Worm (Caenorhabditis elegans) whole organism, L2 larva: ENCODE results near the gene mif-2.

ENCODE experiments used
- C34F6.9 ChIP-seq: fragments of 150-350 bp; optimal IDR thresholded peaks from 2 replicates; lab custom pipeline; 2014; ENCODE audit warnings: missing biosample characterization, missing genetic modification characterization
- F13H6.1 ChIP-seq: sonication (generic microtip); optimal IDR thresholded peaks from 2 replicates; lab custom pipeline; 2016; ENCODE audit warnings: missing genetic modification characterization, missing compliant biosample characterization
- R02D3.7 ChIP-seq: fragments of 150-350 bp; optimal IDR thresholded peaks from 2 replicates; lab custom pipeline; 2014; ENCODE audit warnings: missing biosample characterization, missing genetic modification characterization
- Y55F3AM.14 ChIP-seq: fragments of 200-800 bp; sonication (Bioruptor generic); optimal IDR thresholded peaks from 2 replicates; lab custom pipeline; 2018; ENCODE audit warnings: mild to moderate bottlenecking, missing genetic modification characterization, missing compliant biosample characterization
- ZK546.5 ChIP-seq: sonication (generic microtip); optimal IDR thresholded peaks from 2 replicates; lab custom pipeline; 2017; ENCODE audit warnings: missing biosample characterization, missing genetic modification characterization
- alr-1 ChIP-seq: fragments of 150-350 bp; optimal IDR thresholded peaks from 2 replicates; lab custom pipeline; 2014; ENCODE audit warnings: missing biosample characterization, missing genetic modification characterization
- aly-2 ChIP-seq: fragments of 150-350 bp; optimal IDR thresholded peaks from 2 replicates; lab custom pipeline; 2014; ENCODE audit warnings: missing biosample characterization, missing genetic modification characterization
- ama-1 ChIP-seq: fragments of 150-350 bp; optimal IDR thresholded peaks from 2 replicates; lab custom pipeline; 2018; ENCODE audit warnings: inconsistent platforms
- blmp-1 ChIP-seq: sonication (generic microtip); optimal IDR thresholded peaks from 2 replicates; lab custom pipeline; 2017; ENCODE audit warnings: missing genetic modification characterization, mild to moderate bottlenecking, missing compliant biosample characterization, antibody characterized with exemption, moderate library complexity; ENCODE audit not compliant: insufficient read depth
- ceh-16 ChIP-seq: fragments of 150-350 bp; optimal IDR thresholded peaks from 2 replicates; lab custom pipeline; 2014; ENCODE audit warnings: missing biosample characterization, missing genetic modification characterization
- ceh-82 ChIP-seq: fragments of 150-350 bp; optimal IDR thresholded peaks from 2 replicates; lab custom pipeline; 2014; ENCODE audit warnings: missing biosample characterization, missing genetic modification characterization
- crh-2 ChIP-seq: sonication (generic microtip); optimal IDR thresholded peaks from 2 replicates; lab custom pipeline; 2017; ENCODE audit warnings: missing biosample characterization, missing genetic modification characterization
- dmd-4 ChIP-seq: sonication (generic microtip); optimal IDR thresholded peaks from 2 replicates; lab custom pipeline; 2017; ENCODE audit warnings: missing biosample characterization, missing genetic modification characterization
- egl-27 ChIP-seq: sonication (generic microtip); optimal IDR thresholded peaks from 3 replicates; lab custom pipeline; 2017; ENCODE audit warnings: missing biosample characterization, missing genetic modification reagents, missing genetic modification characterization
- elt-1 ChIP-seq: fragments of 150-350 bp; optimal IDR thresholded peaks from 2 replicates; lab custom pipeline; 2014; ENCODE audit warnings: missing biosample characterization, missing genetic modification characterization
- elt-3 ChIP-seq: sonication (generic microtip); optimal IDR thresholded peaks from 2 replicates; lab custom pipeline; 2017; ENCODE audit warnings: missing biosample characterization, missing genetic modification characterization
- fos-1 ChIP-seq: fragments of 150-350 bp; optimal IDR thresholded peaks from 2 replicates; lab custom pipeline; 2014; ENCODE audit warnings: missing biosample characterization, missing genetic modification characterization
- gmeb-1 ChIP-seq: fragments of 150-350 bp; optimal IDR thresholded peaks from 2 replicates; lab custom pipeline; 2014; ENCODE audit warnings: missing biosample characterization, missing genetic modification characterization
- lin-11 ChIP-seq: fragments of 150-350 bp; sonication (generic microtip); optimal IDR thresholded peaks from 2 replicates; lab custom pipeline; 2014; ENCODE audit warnings: missing biosample characterization, missing genetic modification characterization, inconsistent platforms, mixed read lengths
- lin-13 ChIP-seq: fragments of 150-350 bp; optimal IDR thresholded peaks from 2 replicates; lab custom pipeline; 2014; ENCODE audit warnings: missing biosample characterization, missing genetic modification reagents, missing genetic modification characterization
- lin-39 ChIP-seq: fragments of 150-350 bp; optimal IDR thresholded peaks from 2 replicates; lab custom pipeline; 2014; ENCODE audit warnings: missing biosample characterization, missing genetic modification reagents, missing genetic modification characterization
- lsy-2 ChIP-seq, 2 experiments: fragments of 150-350 bp in 1 of 2; sonication (generic microtip) in 1 of 2; optimal IDR thresholded peaks; 2 replicates each; lab custom pipeline; 2014 to 2017; ENCODE audit warnings: missing biosample characterization in 2 of 2, missing genetic modification characterization in 2 of 2
- mab-5 ChIP-seq: fragments of 150-350 bp; optimal IDR thresholded peaks from 2 replicates; lab custom pipeline; 2014; ENCODE audit warnings: missing biosample characterization, missing genetic modification characterization
- mbf-1 ChIP-seq: sonication (generic microtip); optimal IDR thresholded peaks from 2 replicates; lab custom pipeline; 2017; ENCODE audit warnings: missing biosample characterization, missing genetic modification characterization
- mdl-1 ChIP-seq, 2 experiments: fragments of 150-350 bp in 1 of 2; sonication (generic microtip) in 1 of 2; optimal IDR thresholded peaks; 2 replicates each; lab custom pipeline; 2017; ENCODE audit warnings: missing biosample characterization in 2 of 2, missing genetic modification characterization in 2 of 2
- nhr-10 ChIP-seq: sonication (generic microtip); optimal IDR thresholded peaks from 2 replicates; lab custom pipeline; 2017; ENCODE audit warnings: missing biosample characterization, missing genetic modification characterization
- nhr-11 ChIP-seq: fragments of 150-350 bp; optimal IDR thresholded peaks from 2 replicates; lab custom pipeline; 2014; ENCODE audit warnings: missing biosample characterization, missing genetic modification characterization
- nhr-12 ChIP-seq: fragments of 150-350 bp; optimal IDR thresholded peaks from 2 replicates; lab custom pipeline; 2014; ENCODE audit warnings: missing biosample characterization, missing genetic modification characterization
- nhr-129 ChIP-seq: fragments of 150-350 bp; optimal IDR thresholded peaks from 2 replicates; lab custom pipeline; 2014; ENCODE audit warnings: missing biosample characterization, missing genetic modification characterization
- nhr-21 ChIP-seq: fragments of 150-350 bp; optimal IDR thresholded peaks from 2 replicates; lab custom pipeline; 2014; ENCODE audit warnings: missing biosample characterization, missing genetic modification characterization
- nhr-23 ChIP-seq: fragments of 150-350 bp; optimal IDR thresholded peaks from 2 replicates; lab custom pipeline; 2014; ENCODE audit warnings: missing biosample characterization, missing genetic modification reagents, missing genetic modification characterization
- nhr-237 ChIP-seq: fragments of 150-350 bp; optimal IDR thresholded peaks from 2 replicates; lab custom pipeline; 2014; ENCODE audit warnings: missing biosample characterization, missing genetic modification characterization
- nhr-25 ChIP-seq: fragments of 150-350 bp; sonication (generic microtip); optimal IDR thresholded peaks from 3 replicates; lab custom pipeline; 2014; ENCODE audit warnings: missing biosample characterization, missing genetic modification characterization
- nhr-6 ChIP-seq: fragments of 150-350 bp; optimal IDR thresholded peaks from 2 replicates; lab custom pipeline; 2014; ENCODE audit warnings: missing biosample characterization, missing genetic modification characterization
- nhr-77 ChIP-seq: fragments of 150-350 bp; optimal IDR thresholded peaks from 2 replicates; lab custom pipeline; 2014; ENCODE audit warnings: missing biosample characterization, missing genetic modification characterization
- peb-1 ChIP-seq: fragments of 150-350 bp; optimal IDR thresholded peaks from 2 replicates; lab custom pipeline; 2014; ENCODE audit warnings: missing biosample characterization, missing genetic modification characterization
- sem-4 ChIP-seq: fragments of 150-350 bp; optimal IDR thresholded peaks from 2 replicates; lab custom pipeline; 2014; ENCODE audit warnings: missing biosample characterization, missing genetic modification reagents, missing genetic modification characterization
- skn-1 ChIP-seq: sonication (generic microtip); optimal IDR thresholded peaks from 2 replicates; lab custom pipeline; 2017; ENCODE audit warnings: missing biosample characterization, missing genetic modification characterization
- sma-3 ChIP-seq: sonication (generic microtip); optimal IDR thresholded peaks from 2 replicates; lab custom pipeline; 2016; ENCODE audit warnings: missing genetic modification reagents, missing genetic modification characterization, missing compliant biosample characterization
- sma-9 ChIP-seq, 2 experiments: fragments of 150-350 bp in 1 of 2; sonication (generic microtip) in 1 of 2; optimal IDR thresholded peaks; 2 replicates each; lab custom pipeline; 2014 to 2016; ENCODE audit warnings: missing genetic modification characterization in 2 of 2, mild to moderate bottlenecking in 1 of 2, missing biosample characterization in 1 of 2, missing compliant biosample characterization in 1 of 2, missing genetic modification reagents in 1 of 2, moderate library complexity in 1 of 2
- snpc-4 ChIP-seq: fragments of 150-350 bp; optimal IDR thresholded peaks from 2 replicates; lab custom pipeline; 2014; ENCODE audit warnings: missing biosample characterization, missing genetic modification characterization
- unc-39 ChIP-seq: fragments of 150-350 bp; optimal IDR thresholded peaks from 2 replicates; lab custom pipeline; 2014; ENCODE audit warnings: missing biosample characterization, missing genetic modification characterization
- unc-55 ChIP-seq: fragments of 150-350 bp; sonication (generic microtip); optimal IDR thresholded peaks from 3 replicates; lab custom pipeline; 2014; ENCODE audit warnings: missing biosample characterization, missing genetic modification reagents, missing genetic modification characterization
- unc-62 ChIP-seq: fragments of 150-350 bp; optimal IDR thresholded peaks from 2 replicates; lab custom pipeline; 2014; ENCODE audit warnings: missing biosample characterization, missing genetic modification reagents, missing genetic modification characterization
- zag-1 ChIP-seq: fragments of 150-350 bp; optimal IDR thresholded peaks from 2 replicates; lab custom pipeline; 2014; ENCODE audit warnings: missing biosample characterization, missing genetic modification characterization
- ztf-1 ChIP-seq: fragments of 200-800 bp; sonication (Bioruptor generic); conservative IDR thresholded peaks from 2 replicates; pipeline ENCODE4 v1.3.6; 2022; ENCODE audit warnings: missing genetic modification characterization, missing compliant biosample characterization
- ztf-11 ChIP-seq: sonication (generic microtip); optimal IDR thresholded peaks from 2 replicates; lab custom pipeline; 2017; ENCODE audit warnings: missing biosample characterization, missing genetic modification characterization
- ztf-4 ChIP-seq: fragments of 150-350 bp; optimal IDR thresholded peaks from 2 replicates; lab custom pipeline; 2014; ENCODE audit warnings: missing biosample characterization, missing genetic modification characterization

Gene mif-2

ce11 chrV:11993706-11994345 is 15.6 kb upstream of the mif-2 start, which contains the start of the genes cyl-1 and C52E4.7:
TSS of gene cyl-1 (minus strand) at chrV:11993723.
TSS of gene C52E4.7 (plus strand) at chrV:11994295.
- TF ChIP-seq sma-9 (GFP tag; optimal IDR thresholded peaks at IDR 0.05; lab: Kevin White, UChicago), result peak; percentile 34
- TF ChIP-seq sma-9 (tag; optimal IDR thresholded peaks at IDR 0.05; lab: Kevin White, UChicago), result no peak
- TF ChIP-seq snpc-4, result peak; percentile 75
- no peak for TF ChIP-seq peb-1 (tag; lab: Kevin White, UChicago)
- peak in 1 of 2 experiments; percentile 73 for TF ChIP-seq lsy-2 (tag; optimal IDR thresholded peaks at IDR 0.05; lab: Kevin White, UChicago)
- no peak for TF ChIP-seq skn-1 (tag; lab: Kevin White, UChicago)
- TF ChIP-seq dmd-4, result no peak
- no peak for TF ChIP-seq nhr-23
- TF ChIP-seq nhr-10 (tag; lab: Kevin White, UChicago), result no peak
- TF ChIP-seq nhr-237 (tag; lab: Kevin White, UChicago), result no peak
- no peak for TF ChIP-seq egl-27 (tag; lab: Kevin White, UChicago)
- TF ChIP-seq sma-3 (GFP tag; lab: Kevin White, UChicago), result no peak
- peak; percentile 56 for TF ChIP-seq nhr-129
- TF ChIP-seq nhr-25 (tag; lab: Kevin White, UChicago), result no peak
- no peak for TF ChIP-seq unc-39 (tag; lab: Kevin White, UChicago)
- TF ChIP-seq unc-55 (GFP tag; lab: Kevin White, UChicago), result peak; percentile 65
- TF ChIP-seq mdl-1 (tag; optimal IDR thresholded peaks at IDR 0.05; lab: Kevin White, UChicago), result no peak
- peak; percentile 88 for TF ChIP-seq C34F6.9
- no peak for TF ChIP-seq zag-1 (tag; lab: Kevin White, UChicago)
- TF ChIP-seq mab-5 (tag; lab: Kevin White, UChicago), result no peak
- no peak for TF ChIP-seq ztf-1 (GFP tag; lab: Robert Waterston, UW)
- TF ChIP-seq blmp-1 (tag; lab: Kevin White, UChicago), result no peak
- TF ChIP-seq ztf-4 (tag; lab: Kevin White, UChicago), result no peak
- no peak for TF ChIP-seq unc-62
- no peak for TF ChIP-seq nhr-12 (tag; lab: Kevin White, UChicago)
- peak; percentile 38 for TF ChIP-seq gmeb-1 (tag; lab: Kevin White, UChicago)
- TF ChIP-seq elt-3 (tag; lab: Kevin White, UChicago), result no peak
- TF ChIP-seq sem-4 (tag; lab: Kevin White, UChicago), result no peak
- TF ChIP-seq ZK546.5 (tag; lab: Kevin White, UChicago), result no peak
- TF ChIP-seq aly-2 (tag; lab: Kevin White, UChicago), result no peak
- TF ChIP-seq nhr-77 (tag; lab: Kevin White, UChicago), result no peak
- TF ChIP-seq nhr-11 (tag; lab: Kevin White, UChicago), result no peak
- TF ChIP-seq ztf-11 (tag; lab: Kevin White, UChicago), result no peak
- TF ChIP-seq lin-11 (tag; lab: Kevin White, UChicago), result peak; percentile 1
- peak; percentile 39 for TF ChIP-seq fos-1 (tag; lab: Kevin White, UChicago)
- TF ChIP-seq lin-39 (tag; lab: Kevin White, UChicago), result no peak
- no peak for TF ChIP-seq mbf-1 (tag; lab: Kevin White, UChicago)
- TF ChIP-seq Y55F3AM.14 (GFP tag; lab: Kevin White, UChicago), result no peak
- TF ChIP-seq ama-1 (lab: Kevin White, UChicago), result peak; percentile 16
- peak; percentile 45 for TF ChIP-seq lin-13 (GFP tag; lab: Kevin White, UChicago)
- no peak for TF ChIP-seq alr-1 (tag; lab: Kevin White, UChicago)
- TF ChIP-seq elt-1 (tag; lab: Kevin White, UChicago), result no peak
- TF ChIP-seq crh-2 (tag; lab: Kevin White, UChicago), result peak; percentile 70
- no peak for TF ChIP-seq ceh-16 (tag; lab: Kevin White, UChicago)
- TF ChIP-seq F13H6.1, result no peak
- no peak for TF ChIP-seq nhr-21 (tag; lab: Kevin White, UChicago)
- TF ChIP-seq nhr-6 (tag; lab: Kevin White, UChicago), result no peak
- no peak for TF ChIP-seq ceh-82 (tag; lab: Kevin White, UChicago)
- no peak for TF ChIP-seq R02D3.7 (tag; lab: Kevin White, UChicago)
- TF ChIP-seq, all 48 proteins: peak for 12
